Worm (Caenorhabditis elegans): ENCODE data around the gene Y105C5B.5.

The Y105C5B.5 gene

DNA sequence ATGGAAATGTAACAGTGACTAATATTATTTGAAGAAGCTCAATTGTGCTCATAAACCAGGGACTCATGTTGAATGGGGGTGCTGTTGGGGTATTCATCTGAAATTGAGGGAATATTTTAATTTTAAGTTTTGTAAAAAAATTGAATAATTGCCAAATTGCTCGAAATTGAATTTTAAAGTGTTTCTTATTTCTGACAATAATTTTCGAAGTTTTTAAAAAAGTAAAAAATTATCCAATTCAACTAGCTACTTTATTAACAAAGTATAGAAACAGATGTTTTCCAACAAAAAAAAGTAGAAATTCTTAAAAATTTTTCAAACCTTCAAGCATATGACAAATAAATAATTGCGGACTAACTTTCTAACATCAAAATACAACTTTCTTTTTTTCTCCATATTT, 6.9 kb downstream of the Y105C5B.5 start, which contains the start of gene srv-14:
srv-14 (minus strand) TSS at position 101 of the 400 bp plus-strand sequence.
- no peak for TF ChIP-seq T22C8.4 (GFP tag; IDR thresholded peaks at IDR 0.05)
- TF ChIP-seq ztf-23 (GFP tag; IDR thresholded peaks at IDR 0.05) = no peak
- TF ChIP-seq tab-1 (GFP tag; IDR thresholded peaks at IDR 0.05) = no peak
- no peak for TF ChIP-seq flt-1 (GFP tag; IDR thresholded peaks at IDR 0.05)
- TF ChIP-seq cog-1 (tag; optimal IDR thresholded peaks at IDR 0.05) = no peak
- no peak for TF ChIP-seq med-1 (GFP tag; optimal IDR thresholded peaks at IDR 0.05; ENCODE audit: insufficient read depth)
- TF ChIP-seq ref-1 (GFP tag; conservative IDR thresholded peaks at IDR 0.05) = no peak

ce11 chrIV:15883922-15884321, 17.1 kb downstream of the Y105C5B.5 start, which contains the start of gene Y105C5B.3:
Y105C5B.3 (plus strand) TSS chrIV:15884222.
- TF ChIP-seq ztf-23 (GFP tag; IDR thresholded peaks at IDR 0.05) = no peak
- no peak for TF ChIP-seq flt-1 (GFP tag; IDR thresholded peaks at IDR 0.05)
- TF ChIP-seq ref-1 (GFP tag; conservative IDR thresholded peaks at IDR 0.05) = no peak
- no peak for TF ChIP-seq cog-1 (tag; optimal IDR thresholded peaks at IDR 0.05)
- no peak for TF ChIP-seq tab-1 (GFP tag; IDR thresholded peaks at IDR 0.05)
- TF ChIP-seq med-1 (GFP tag; optimal IDR thresholded peaks at IDR 0.05; ENCODE audit: insufficient read depth) = no peak
- no peak for TF ChIP-seq ztf-29 (GFP tag; IDR thresholded peaks at IDR 0.05)

- TF ChIP-seq med-1 (GFP tag; optimal IDR thresholded peaks at IDR 0.05; ENCODE audit: insufficient read depth) (no peak), ztf-29 (GFP tag; IDR thresholded peaks at IDR 0.05) (no peak), ztf-23 (GFP tag; IDR thresholded peaks at IDR 0.05) (no peak), ref-1 (GFP tag; conservative IDR thresholded peaks at IDR 0.05) (no peak), klf-2 (GFP tag; conservative IDR thresholded peaks at IDR 0.05) (no peak), cog-1 (tag; optimal IDR thresholded peaks at IDR 0.05) (no peak), flt-1 (GFP tag; IDR thresholded peaks at IDR 0.05) (no peak), tab-1 (GFP tag; IDR thresholded peaks at IDR 0.05) (no peak)
Observed at ce11 chrIV:15880114-15880513, 20.9 kb downstream of the Y105C5B.5 start.

DNA sequence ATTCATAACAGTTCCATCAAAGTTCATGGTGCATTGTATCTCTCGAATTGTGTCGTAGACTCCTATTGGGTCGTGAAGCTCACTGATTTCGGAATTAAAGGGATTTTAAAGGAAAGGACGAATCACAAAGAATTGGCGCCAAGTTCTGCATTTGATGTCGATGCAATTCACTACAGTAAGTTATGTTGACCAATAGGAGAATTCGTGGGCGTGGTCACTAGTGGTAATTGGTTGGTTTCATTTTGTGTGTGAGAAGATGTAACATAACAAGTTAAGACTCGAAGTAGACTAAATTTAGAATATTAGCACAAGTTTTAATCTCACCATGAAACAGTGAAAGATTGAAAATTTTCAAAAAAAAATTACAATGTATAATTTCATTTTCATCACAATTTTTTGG, 22.8 kb downstream of the Y105C5B.5 start:
- no peak for TF ChIP-seq tab-1 (GFP tag; IDR thresholded peaks at IDR 0.05)

- no peak for TF ChIP-seq med-1 (GFP tag; optimal IDR thresholded peaks at IDR 0.05; ENCODE audit: insufficient read depth)
- no peak for TF ChIP-seq tab-1 (GFP tag; IDR thresholded peaks at IDR 0.05)
- no peak for TF ChIP-seq ref-1 (GFP tag; conservative IDR thresholded peaks at IDR 0.05)
- TF ChIP-seq flt-1 (GFP tag; IDR thresholded peaks at IDR 0.05) = no peak
- no peak for TF ChIP-seq cog-1 (tag; optimal IDR thresholded peaks at IDR 0.05)
- TF ChIP-seq ztf-29 (GFP tag; IDR thresholded peaks at IDR 0.05) = no peak
- TF ChIP-seq T22C8.4 (GFP tag; IDR thresholded peaks at IDR 0.05) = no peak
- no peak for TF ChIP-seq ztf-23 (GFP tag; IDR thresholded peaks at IDR 0.05)
- no peak for TF ChIP-seq klf-2 (GFP tag; conservative IDR thresholded peaks at IDR 0.05)
Observed at ce11 chrIV:15872633-15873032, 28.4 kb downstream of the Y105C5B.5 start, which contains the start of gene gcy-25. gcy-25 (plus strand) TSS chrIV:15872933.

DNA sequence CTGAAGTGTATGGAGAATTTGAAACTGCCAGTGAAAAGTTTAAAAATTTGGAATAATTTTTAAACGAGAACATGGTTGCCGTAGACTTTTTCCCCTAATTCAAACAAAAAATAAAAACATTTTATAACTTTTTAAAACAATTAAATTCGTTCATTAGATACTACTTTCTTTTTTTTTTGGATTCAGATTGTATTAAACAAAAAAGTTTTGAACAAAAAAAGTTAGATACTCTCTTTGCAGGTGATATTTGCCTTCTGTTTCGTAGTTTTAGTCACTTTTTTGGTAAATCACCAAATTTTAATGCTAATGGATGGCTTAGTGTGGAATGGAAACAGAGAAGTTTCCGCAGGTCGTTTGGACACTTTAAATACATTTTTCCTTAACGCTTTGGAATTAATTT, 30.7 kb downstream of the Y105C5B.5 start, which contains the start of gene Y105C5B.1:
Y105C5B.1 (plus strand) TSS at position 301 of the 400 bp plus-strand sequence.
- TF ChIP-seq ref-1 (GFP tag; conservative IDR thresholded peaks at IDR 0.05) (no peak), klf-2 (GFP tag; conservative IDR thresholded peaks at IDR 0.05) (no peak), med-1 (GFP tag; optimal IDR thresholded peaks at IDR 0.05; ENCODE audit: insufficient read depth) (no peak), tab-1 (GFP tag; IDR thresholded peaks at IDR 0.05) (no peak)

DNA sequence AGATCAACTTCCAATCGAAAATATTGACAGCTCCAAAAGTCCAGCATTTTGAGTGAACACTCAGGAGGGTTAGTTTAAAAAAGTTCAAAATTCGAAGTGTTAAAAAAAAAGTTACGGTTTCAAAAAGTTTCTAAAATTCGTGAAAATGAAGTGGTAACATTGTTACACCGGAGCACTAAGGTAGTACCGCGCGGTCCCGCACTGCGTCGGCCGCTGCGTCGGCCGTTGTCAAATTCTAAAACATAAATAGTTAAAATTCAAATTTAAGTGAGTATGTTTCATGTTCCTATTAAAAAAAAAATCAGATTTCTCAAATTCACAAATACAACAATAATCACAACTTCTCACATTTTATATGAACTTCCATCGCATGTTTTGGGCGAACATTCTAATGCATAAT, 32.7 kb downstream of the Y105C5B.5 start:
- TF ChIP-seq T22C8.4 (GFP tag; IDR thresholded peaks at IDR 0.05) = no peak
- TF ChIP-seq flt-1 (GFP tag; IDR thresholded peaks at IDR 0.05) = no peak
- TF ChIP-seq ref-1 (GFP tag; conservative IDR thresholded peaks at IDR 0.05) = no peak
- TF ChIP-seq ztf-29 (GFP tag; IDR thresholded peaks at IDR 0.05) = no peak
- no peak for TF ChIP-seq cog-1 (tag; optimal IDR thresholded peaks at IDR 0.05)
- TF ChIP-seq klf-2 (GFP tag; conservative IDR thresholded peaks at IDR 0.05) = no peak
- TF ChIP-seq med-1 (GFP tag; optimal IDR thresholded peaks at IDR 0.05; ENCODE audit: insufficient read depth) = no peak
- TF ChIP-seq tab-1 (GFP tag; IDR thresholded peaks at IDR 0.05) = no peak
- no peak for TF ChIP-seq ztf-23 (GFP tag; IDR thresholded peaks at IDR 0.05)

- TF ChIP-seq ztf-23 (GFP tag; IDR thresholded peaks at IDR 0.05) (no peak), T22C8.4 (GFP tag; IDR thresholded peaks at IDR 0.05) (no peak), klf-2 (GFP tag; conservative IDR thresholded peaks at IDR 0.05) (no peak), cog-1 (tag; optimal IDR thresholded peaks at IDR 0.05) (no peak), flt-1 (GFP tag; IDR thresholded peaks at IDR 0.05) (no peak), ref-1 (GFP tag; conservative IDR thresholded peaks at IDR 0.05) (no peak), tab-1 (GFP tag; IDR thresholded peaks at IDR 0.05) (no peak), med-1 (GFP tag; optimal IDR thresholded peaks at IDR 0.05; ENCODE audit: insufficient read depth) (no peak), ztf-29 (GFP tag; IDR thresholded peaks at IDR 0.05) (no peak)
Observed at ce11 chrIV:15861499-15861898, 39.5 kb downstream of the Y105C5B.5 start.

- no peak for TF ChIP-seq T22C8.4 (GFP tag; IDR thresholded peaks at IDR 0.05)
- peak; percentile 57; the same call in 1 of the 2 replicates for TF ChIP-seq flt-1 (GFP tag; IDR thresholded peaks at IDR 0.05)
Observed at ce11 chrIV:15853820-15854426, 47.1 kb downstream of the Y105C5B.5 start.

DNA sequence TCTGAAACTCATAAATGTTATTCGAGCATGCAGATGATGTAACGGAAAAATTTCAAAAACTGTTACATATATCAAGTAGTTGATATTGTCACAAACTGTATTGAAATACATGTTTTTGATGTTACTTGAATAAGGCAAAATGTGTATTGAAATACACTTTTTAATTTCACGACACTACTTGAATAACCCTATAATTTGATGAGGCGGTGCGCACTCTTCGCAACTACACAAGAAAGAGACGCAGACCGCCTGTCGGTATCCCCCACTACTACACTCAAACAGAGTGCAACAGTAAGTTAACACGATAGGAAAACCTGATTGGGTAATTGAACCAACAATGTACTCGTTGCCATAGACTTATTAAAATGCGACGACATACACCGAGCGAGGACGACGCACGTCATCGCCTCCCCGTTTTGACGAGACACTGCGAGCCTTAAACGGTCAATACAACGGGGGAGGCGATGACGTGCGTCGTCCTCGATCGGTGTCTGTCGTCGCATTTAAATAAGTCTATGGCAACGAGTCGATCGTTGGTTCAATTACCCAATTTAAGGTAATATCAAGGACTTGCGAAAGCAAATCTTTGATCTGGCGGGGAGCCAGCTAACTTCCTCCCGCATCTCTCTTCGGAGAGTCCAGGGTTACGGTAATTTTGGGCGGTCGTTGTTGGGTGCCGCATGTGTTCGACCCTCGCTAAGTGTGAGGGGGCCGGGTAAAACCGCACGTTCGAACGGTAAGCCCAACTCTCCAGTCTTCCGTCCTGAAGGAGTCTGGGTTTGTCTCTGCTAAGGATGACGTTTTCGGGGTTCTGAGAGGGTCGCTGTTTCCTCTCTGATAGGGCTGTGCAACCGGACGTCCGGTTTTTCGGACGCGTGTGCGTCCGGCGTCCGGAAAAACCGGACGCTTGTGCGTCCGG, 47.9 kb downstream of the Y105C5B.5 start:
- no peak for TF ChIP-seq ztf-23 (GFP tag; IDR thresholded peaks at IDR 0.05)
- TF ChIP-seq ref-1 (GFP tag; conservative IDR thresholded peaks at IDR 0.05) = no peak
- no peak for TF ChIP-seq ztf-29 (GFP tag; IDR thresholded peaks at IDR 0.05)
- no peak for TF ChIP-seq T22C8.4 (GFP tag; IDR thresholded peaks at IDR 0.05)
- no peak for TF ChIP-seq klf-2 (GFP tag; conservative IDR thresholded peaks at IDR 0.05)
- no peak for TF ChIP-seq flt-1 (GFP tag; IDR thresholded peaks at IDR 0.05)
- no peak for TF ChIP-seq cog-1 (tag; optimal IDR thresholded peaks at IDR 0.05)
